Worm (Caenorhabditis elegans): Measurements from ENCODE around the gene C37E2.3.

DNA sequence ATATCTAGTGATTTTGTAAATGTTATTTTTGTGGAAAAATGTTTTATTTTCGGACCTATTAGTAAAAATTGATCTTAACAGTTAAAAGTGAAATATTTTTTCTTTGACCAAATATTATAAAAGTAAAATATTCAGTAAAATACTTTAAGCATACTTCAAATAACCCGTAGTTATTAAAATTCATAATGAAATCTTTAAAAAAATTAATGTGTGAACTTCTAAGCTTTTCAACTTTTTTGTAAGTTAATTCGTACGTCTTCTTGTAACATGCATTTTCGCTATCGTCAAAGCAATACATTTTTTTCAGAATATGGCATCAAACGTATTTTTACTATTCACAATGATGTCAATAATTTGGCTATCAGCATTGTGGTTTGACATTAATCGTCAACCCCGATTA lies 4.5 kb upstream of the C37E2.3 start, which contains the start of gene C37E2.2:
- TF ChIP-seq lin-39 (tag; optimal IDR thresholded peaks at IDR 0.05) (no peak), snpc-4 (tag; optimal IDR thresholded peaks at IDR 0.05) (no peak), nhr-11 (tag; optimal IDR thresholded peaks at IDR 0.05) (no peak), lin-13 (GFP tag; optimal IDR thresholded peaks at IDR 0.05) (no peak), nhr-25 (tag; optimal IDR thresholded peaks at IDR 0.05) (no peak), F13H6.1 (tag; optimal IDR thresholded peaks at IDR 0.05) (no peak)

All from whole organism, L2 larva.